Fruit fly (Drosophila melanogaster) S2 (cell line): ENCODE measurements around the gene CG5217.

ENCODE experiments used
- CG8478 ChIP-seq: fragments of >200 bp; optimal IDR thresholded peaks from 2 replicates; lab custom pipeline; 2018
- CTCF ChIP-seq, 2 experiments: fragments of >200 bp; optimal IDR thresholded peaks; 2 replicates each; lab custom pipeline; 2018

DNA sequence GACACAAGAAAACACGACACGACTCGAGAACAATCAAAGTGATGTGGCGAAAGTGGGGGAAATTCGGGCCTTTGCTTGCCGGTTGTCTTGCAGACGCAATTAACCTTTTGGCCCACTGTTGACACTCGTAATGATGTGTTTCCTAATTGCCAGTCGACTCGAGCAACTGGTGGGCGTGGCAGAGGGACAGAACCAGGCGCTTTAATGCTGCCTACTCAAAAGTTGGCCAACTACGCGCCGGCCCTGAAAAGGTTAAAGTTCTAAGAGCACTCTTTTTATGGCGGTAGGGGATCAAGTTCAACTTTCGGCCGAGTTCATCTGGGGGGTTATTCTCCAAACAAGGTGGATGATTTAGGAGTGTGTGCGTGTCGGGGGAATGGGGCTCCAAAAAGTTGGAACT lies 26.6 kb downstream of the CG5217 start:
- no peak for TF ChIP-seq CTCF (optimal IDR thresholded peaks at IDR 0.05; lab: Kevin White, UChicago)
- TF ChIP-seq CG8478 (lab: Kevin White, UChicago), result no peak
